Worm (Caenorhabditis elegans): ENCODE measurements around the gene best-1.

DNA sequence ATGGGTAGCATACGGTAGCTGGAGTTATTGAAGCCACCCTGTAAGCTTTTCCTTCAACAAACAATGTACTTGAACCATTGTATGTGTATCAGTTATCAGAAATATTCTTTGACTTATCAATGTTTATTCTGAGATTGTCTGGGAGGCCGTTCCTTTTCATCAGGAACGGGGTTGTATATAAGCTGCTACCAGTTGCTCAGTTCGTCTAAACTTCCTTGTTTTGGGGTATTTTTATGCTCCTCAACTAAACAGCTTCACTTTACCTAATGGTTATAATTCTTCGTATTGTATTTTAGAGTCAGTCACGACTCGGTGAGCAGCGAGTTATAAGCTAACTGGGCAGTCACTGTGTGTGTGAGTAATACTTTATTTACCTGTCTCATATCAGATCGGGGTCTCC, 23.9 kb downstream of the best-1 start:
- TF ChIP-seq ztf-11 (tag; optimal IDR thresholded peaks at IDR 0.05): no peak
- TF ChIP-seq nhr-12 (tag; optimal IDR thresholded peaks at IDR 0.05): no peak
- no peak for TF ChIP-seq lin-13 (tag; optimal IDR thresholded peaks at IDR 0.05)
- TF ChIP-seq blmp-1 (tag; optimal IDR thresholded peaks at IDR 0.05): no peak
- no peak for TF ChIP-seq nhr-28 (tag; optimal IDR thresholded peaks at IDR 0.05)
- TF ChIP-seq nhr-76 (tag; optimal IDR thresholded peaks at IDR 0.05): no peak

All from whole organism, mixed stage, embryonic.